Worm (Caenorhabditis elegans) whole organism, mixed stage, embryonic: Measurements from ENCODE around the gene F36D3.16.

ENCODE experiments used
- M03D4.4 ChIP-seq: sonication (generic microtip); optimal IDR thresholded peaks from 2 replicates; lab custom pipeline; 2017; ENCODE audit warnings: mild to moderate bottlenecking, missing genetic modification characterization, missing compliant biosample characterization
- bed-3 ChIP-seq: fragments of 200-800 bp; sonication (Bioruptor generic); optimal IDR thresholded peaks from 3 replicates; lab custom pipeline; 2018; ENCODE audit warnings: mild to moderate bottlenecking, missing genetic modification characterization, moderate library complexity, missing compliant biosample characterization
- blmp-1 ChIP-seq: fragments of 150-350 bp; optimal IDR thresholded peaks from 2 replicates; lab custom pipeline; 2014; ENCODE audit warnings: missing biosample characterization, missing genetic modification characterization
- ceh-39 ChIP-seq: fragments of 150-350 bp; optimal IDR thresholded peaks from 2 replicates; lab custom pipeline; 2014; ENCODE audit warnings: missing biosample characterization, missing genetic modification characterization
- ceh-43 ChIP-seq: fragments of 200-800 bp; sonication (Bioruptor generic); optimal IDR thresholded peaks from 2 replicates; lab custom pipeline; 2018; ENCODE audit warnings: mild to moderate bottlenecking, missing genetic modification characterization, moderate library complexity, missing compliant biosample characterization
- ceh-83 ChIP-seq: fragments of 200-800 bp; sonication (Bioruptor generic); optimal IDR thresholded peaks from 2 replicates; lab custom pipeline; 2018; ENCODE audit warnings: mild to moderate bottlenecking, missing genetic modification characterization, missing compliant biosample characterization
- ces-1 ChIP-seq: fragments of 150-350 bp; optimal IDR thresholded peaks from 2 replicates; lab custom pipeline; 2014; ENCODE audit warnings: missing biosample characterization, missing genetic modification reagents, missing genetic modification characterization
- cnd-1 ChIP-seq: fragments of 200-800 bp; sonication (Bioruptor generic); optimal IDR thresholded peaks from 2 replicates; lab custom pipeline; 2018; ENCODE audit warnings: mild to moderate bottlenecking, missing genetic modification characterization, missing compliant biosample characterization
- drap-1 ChIP-seq: fragments of 200-800 bp; sonication (Bioruptor generic); optimal IDR thresholded peaks from 3 replicates; lab custom pipeline; 2018; ENCODE audit warnings: mild to moderate bottlenecking, missing genetic modification characterization, missing compliant biosample characterization
- elt-3 ChIP-seq: fragments of 150-350 bp; optimal IDR thresholded peaks from 2 replicates; lab custom pipeline; 2014; ENCODE audit warnings: missing biosample characterization, missing genetic modification characterization
- flh-1 ChIP-seq: fragments of 200-800 bp; sonication (Bioruptor generic); optimal IDR thresholded peaks from 2 replicates; lab custom pipeline; 2018; ENCODE audit warnings: mild to moderate bottlenecking, missing genetic modification characterization, moderate library complexity, missing compliant biosample characterization
- ham-2 ChIP-seq: fragments of 200-800 bp; sonication (Bioruptor generic); optimal IDR thresholded peaks from 2 replicates; lab custom pipeline; 2018; ENCODE audit warnings: mild to moderate bottlenecking, missing genetic modification characterization, missing compliant biosample characterization
- hlh-1 ChIP-seq: fragments of 150-350 bp; optimal IDR thresholded peaks from 2 replicates; lab custom pipeline; 2014; ENCODE audit warnings: missing biosample characterization, missing genetic modification reagents, missing genetic modification characterization
- lin-13 ChIP-seq: fragments of 150-350 bp; optimal IDR thresholded peaks from 2 replicates; lab custom pipeline; 2014; ENCODE audit warnings: missing biosample characterization, missing genetic modification characterization
- lin-32 ChIP-seq: fragments of 200-800 bp; sonication (Bioruptor generic); optimal IDR thresholded peaks from 2 replicates; lab custom pipeline; 2018; ENCODE audit warnings: mild to moderate bottlenecking, missing genetic modification characterization, missing compliant biosample characterization
- lsy-2 ChIP-seq: fragments of 150-350 bp; optimal IDR thresholded peaks from 2 replicates; lab custom pipeline; 2014; ENCODE audit warnings: missing biosample characterization, missing genetic modification characterization
- mab-5 ChIP-seq: fragments of 150-350 bp; optimal IDR thresholded peaks from 2 replicates; lab custom pipeline; 2014; ENCODE audit warnings: missing biosample characterization, missing genetic modification characterization
- mep-1 ChIP-seq: fragments of 150-350 bp; optimal IDR thresholded peaks from 2 replicates; lab custom pipeline; 2017; ENCODE audit warnings: missing biosample characterization, missing genetic modification reagents, missing genetic modification characterization, inconsistent platforms
- mls-2 ChIP-seq: sonication (generic microtip); optimal IDR thresholded peaks from 2 replicates; lab custom pipeline; 2016; ENCODE audit warnings: mild to moderate bottlenecking, missing genetic modification characterization, moderate library complexity, missing compliant biosample characterization
- nhr-12 ChIP-seq: fragments of 150-350 bp; optimal IDR thresholded peaks from 2 replicates; lab custom pipeline; 2014; ENCODE audit warnings: missing biosample characterization, missing genetic modification characterization
- nhr-2 ChIP-seq: fragments of 150-350 bp; optimal IDR thresholded peaks from 2 replicates; lab custom pipeline; 2014; ENCODE audit warnings: missing biosample characterization, missing genetic modification characterization
- nhr-237 ChIP-seq: fragments of 150-350 bp; optimal IDR thresholded peaks from 2 replicates; lab custom pipeline; 2014; ENCODE audit warnings: missing biosample characterization, missing genetic modification characterization
- nhr-28 ChIP-seq: fragments of 150-350 bp; optimal IDR thresholded peaks from 2 replicates; lab custom pipeline; 2014; ENCODE audit warnings: missing biosample characterization, missing genetic modification characterization
- pha-4 ChIP-seq: fragments of 150-350 bp; optimal IDR thresholded peaks from 2 replicates; lab custom pipeline; 2018; ENCODE audit warnings: missing biosample characterization, missing genetic modification reagents, missing genetic modification characterization
- sem-2 ChIP-seq: fragments of 200-800 bp; sonication (Bioruptor generic); optimal IDR thresholded peaks from 2 replicates; lab custom pipeline; 2018; ENCODE audit warnings: mild to moderate bottlenecking, missing genetic modification characterization, missing compliant biosample characterization
- snpc-4 ChIP-seq: fragments of 150-350 bp; optimal IDR thresholded peaks from 2 replicates; lab custom pipeline; 2014; ENCODE audit warnings: missing biosample characterization, missing genetic modification characterization
- sptf-1 ChIP-seq: sonication (generic microtip); optimal IDR thresholded peaks from 2 replicates; lab custom pipeline; 2017; ENCODE audit warnings: mild to moderate bottlenecking, missing genetic modification characterization, moderate library complexity, missing compliant biosample characterization
- tbx-8 ChIP-seq: fragments of 200-800 bp; sonication (Bioruptor generic); optimal IDR thresholded peaks from 2 replicates; lab custom pipeline; 2018; ENCODE audit warnings: mild to moderate bottlenecking, missing genetic modification characterization, moderate library complexity, missing compliant biosample characterization
- unc-120 ChIP-seq: sonication (generic microtip); optimal IDR thresholded peaks from 2 replicates; lab custom pipeline; 2017; ENCODE audit warnings: missing genetic modification characterization, missing compliant biosample characterization; ENCODE audit not compliant: poor library complexity, severe bottlenecking
- unc-39 ChIP-seq: fragments of 150-350 bp; optimal IDR thresholded peaks from 2 replicates; lab custom pipeline; 2014; ENCODE audit warnings: missing biosample characterization, missing genetic modification characterization
- unc-62 ChIP-seq: fragments of 150-350 bp; optimal IDR thresholded peaks from 2 replicates; lab custom pipeline; 2014; ENCODE audit warnings: missing biosample characterization, missing genetic modification reagents, missing genetic modification characterization
- zip-8 ChIP-seq: fragments of 150-350 bp; optimal IDR thresholded peaks from 2 replicates; lab custom pipeline; 2014; ENCODE audit warnings: missing biosample characterization, missing genetic modification characterization
- ztf-11 ChIP-seq: fragments of 150-350 bp; optimal IDR thresholded peaks from 2 replicates; lab custom pipeline; 2014; ENCODE audit warnings: missing biosample characterization, missing genetic modification characterization

Gene F36D3.16

ce11 chrV:16499006-16499405 lies 28.9 kb upstream of the F36D3.16 start, which contains the start of gene F36D3.1:
TSS of gene F36D3.1 (plus strand) at chrV:16499352.
- TF ChIP-seq hlh-1 (tag; lab: Kevin White, UChicago) (peak; percentile 50), ham-2 (GFP tag; lab: Kevin White, UChicago) (no peak), ces-1 (GFP tag; lab: Kevin White, UChicago) (peak; percentile 20), unc-62 (GFP tag; lab: Kevin White, UChicago) (no peak), M03D4.4 (tag; lab: Kevin White, UChicago) (no peak), ceh-43 (GFP tag; lab: Kevin White, UChicago) (no peak), lsy-2 (tag; lab: Kevin White, UChicago) (peak; percentile 45), ztf-11 (tag; lab: Kevin White, UChicago) (no peak), pha-4 (tag; lab: Kevin White, UChicago) (peak; percentile 34), zip-8 (tag; lab: Kevin White, UChicago) (no peak), sem-2 (GFP tag; lab: Kevin White, UChicago) (no peak), drap-1 (GFP tag; lab: Kevin White, UChicago) (no peak), mep-1 (peak; percentile 44), mls-2 (tag; lab: Kevin White, UChicago) (no peak), nhr-28 (no peak), mab-5 (tag; lab: Kevin White, UChicago) (no peak)

- TF ChIP-seq hlh-1 (tag; lab: Kevin White, UChicago) (no peak), mep-1 (no peak), cnd-1 (tag; lab: Kevin White, UChicago) (no peak), lin-13 (no peak), M03D4.4 (tag; lab: Kevin White, UChicago) (no peak), flh-1 (GFP tag; lab: Kevin White, UChicago) (no peak), lsy-2 (tag; lab: Kevin White, UChicago) (no peak), unc-120 (tag; lab: Kevin White, UChicago) (no peak), pha-4 (tag; lab: Kevin White, UChicago) (no peak), nhr-12 (no peak), ces-1 (GFP tag; lab: Kevin White, UChicago) (no peak), elt-3 (tag; lab: Kevin White, UChicago) (no peak)
Measured at ce11 chrV:16503164-16503563, 24.7 kb upstream of the F36D3.16 start, which contains the start of gene F36D3.14. TSS of gene F36D3.14 (minus strand) at chrV:16503264.

- TF ChIP-seq nhr-2 (tag; lab: Kevin White, UChicago) (no peak), nhr-12 (no peak), lsy-2 (tag; lab: Kevin White, UChicago) (no peak), blmp-1 (tag; lab: Kevin White, UChicago) (no peak), M03D4.4 (tag; lab: Kevin White, UChicago) (no peak), bed-3 (GFP tag; lab: Kevin White, UChicago) (no peak), sem-2 (GFP tag; lab: Kevin White, UChicago) (no peak), ztf-11 (tag; lab: Kevin White, UChicago) (no peak), ceh-83 (GFP tag; lab: Kevin White, UChicago) (no peak), lin-13 (no peak), ceh-39 (tag; lab: Kevin White, UChicago) (no peak), snpc-4 (tag; lab: Kevin White, UChicago) (no peak), mls-2 (tag; lab: Kevin White, UChicago) (no peak), cnd-1 (tag; lab: Kevin White, UChicago) (no peak), tbx-8 (GFP tag; lab: Kevin White, UChicago) (no peak), sptf-1 (tag; lab: Kevin White, UChicago) (no peak), flh-1 (GFP tag; lab: Kevin White, UChicago) (no peak), unc-39 (no peak), nhr-237 (tag; lab: Kevin White, UChicago) (no peak)
Measured at ce11 chrV:16505828-16506227, 22.1 kb upstream of the F36D3.16 start, which contains the start of gene nhr-54. TSS of gene nhr-54 (minus strand) at chrV:16505928.

ce11 chrV:16506650-16507049 lies 21.2 kb upstream of the F36D3.16 start:
- TF ChIP-seq lin-32 (GFP tag; lab: Kevin White, UChicago) = no peak
- TF ChIP-seq, all 35 proteins: peak for 0
